Worm (Caenorhabditis elegans) whole organism, L2 larva: ENCODE measurements around the gene nhr-131.

ENCODE experiments used
- C34F6.9 ChIP-seq: fragments of 150-350 bp; optimal IDR thresholded peaks from 2 replicates; lab custom pipeline; 2014; ENCODE audit warnings: missing biosample characterization, missing genetic modification characterization
- F13H6.1 ChIP-seq: sonication (generic microtip); optimal IDR thresholded peaks from 2 replicates; lab custom pipeline; 2016; ENCODE audit warnings: missing genetic modification characterization, missing compliant biosample characterization
- R02D3.7 ChIP-seq: fragments of 150-350 bp; optimal IDR thresholded peaks from 2 replicates; lab custom pipeline; 2014; ENCODE audit warnings: missing biosample characterization, missing genetic modification characterization
- ZK546.5 ChIP-seq: sonication (generic microtip); optimal IDR thresholded peaks from 2 replicates; lab custom pipeline; 2017; ENCODE audit warnings: missing biosample characterization, missing genetic modification characterization
- alr-1 ChIP-seq: fragments of 150-350 bp; optimal IDR thresholded peaks from 2 replicates; lab custom pipeline; 2014; ENCODE audit warnings: missing biosample characterization, missing genetic modification characterization
- ama-1 ChIP-seq: fragments of 150-350 bp; optimal IDR thresholded peaks from 2 replicates; lab custom pipeline; 2018; ENCODE audit warnings: inconsistent platforms
- blmp-1 ChIP-seq: sonication (generic microtip); optimal IDR thresholded peaks from 2 replicates; lab custom pipeline; 2017; ENCODE audit warnings: missing genetic modification characterization, mild to moderate bottlenecking, missing compliant biosample characterization, antibody characterized with exemption, moderate library complexity; ENCODE audit not compliant: insufficient read depth
- ceh-16 ChIP-seq: fragments of 150-350 bp; optimal IDR thresholded peaks from 2 replicates; lab custom pipeline; 2014; ENCODE audit warnings: missing biosample characterization, missing genetic modification characterization
- crh-2 ChIP-seq: sonication (generic microtip); optimal IDR thresholded peaks from 2 replicates; lab custom pipeline; 2017; ENCODE audit warnings: missing biosample characterization, missing genetic modification characterization
- dmd-4 ChIP-seq: sonication (generic microtip); optimal IDR thresholded peaks from 2 replicates; lab custom pipeline; 2017; ENCODE audit warnings: missing biosample characterization, missing genetic modification characterization
- egl-27 ChIP-seq: sonication (generic microtip); optimal IDR thresholded peaks from 3 replicates; lab custom pipeline; 2017; ENCODE audit warnings: missing biosample characterization, missing genetic modification reagents, missing genetic modification characterization
- elt-3 ChIP-seq: sonication (generic microtip); optimal IDR thresholded peaks from 2 replicates; lab custom pipeline; 2017; ENCODE audit warnings: missing biosample characterization, missing genetic modification characterization
- fos-1 ChIP-seq: fragments of 150-350 bp; optimal IDR thresholded peaks from 2 replicates; lab custom pipeline; 2014; ENCODE audit warnings: missing biosample characterization, missing genetic modification characterization
- gmeb-1 ChIP-seq: fragments of 150-350 bp; optimal IDR thresholded peaks from 2 replicates; lab custom pipeline; 2014; ENCODE audit warnings: missing biosample characterization, missing genetic modification characterization
- lin-39 ChIP-seq: fragments of 150-350 bp; optimal IDR thresholded peaks from 2 replicates; lab custom pipeline; 2014; ENCODE audit warnings: missing biosample characterization, missing genetic modification reagents, missing genetic modification characterization
- lsy-2 ChIP-seq, 2 experiments: fragments of 150-350 bp in 1 of 2; sonication (generic microtip) in 1 of 2; optimal IDR thresholded peaks; 2 replicates each; lab custom pipeline; 2014 to 2017; ENCODE audit warnings: missing biosample characterization in 2 of 2, missing genetic modification characterization in 2 of 2
- mbf-1 ChIP-seq: sonication (generic microtip); optimal IDR thresholded peaks from 2 replicates; lab custom pipeline; 2017; ENCODE audit warnings: missing biosample characterization, missing genetic modification characterization
- mdl-1 ChIP-seq, 2 experiments: fragments of 150-350 bp in 1 of 2; sonication (generic microtip) in 1 of 2; optimal IDR thresholded peaks; 2 replicates each; lab custom pipeline; 2017; ENCODE audit warnings: missing biosample characterization in 2 of 2, missing genetic modification characterization in 2 of 2
- nhr-10 ChIP-seq: sonication (generic microtip); optimal IDR thresholded peaks from 2 replicates; lab custom pipeline; 2017; ENCODE audit warnings: missing biosample characterization, missing genetic modification characterization
- nhr-12 ChIP-seq: fragments of 150-350 bp; optimal IDR thresholded peaks from 2 replicates; lab custom pipeline; 2014; ENCODE audit warnings: missing biosample characterization, missing genetic modification characterization
- nhr-129 ChIP-seq: fragments of 150-350 bp; optimal IDR thresholded peaks from 2 replicates; lab custom pipeline; 2014; ENCODE audit warnings: missing biosample characterization, missing genetic modification characterization
- nhr-21 ChIP-seq: fragments of 150-350 bp; optimal IDR thresholded peaks from 2 replicates; lab custom pipeline; 2014; ENCODE audit warnings: missing biosample characterization, missing genetic modification characterization
- nhr-25 ChIP-seq: fragments of 150-350 bp; sonication (generic microtip); optimal IDR thresholded peaks from 3 replicates; lab custom pipeline; 2014; ENCODE audit warnings: missing biosample characterization, missing genetic modification characterization
- nhr-6 ChIP-seq: fragments of 150-350 bp; optimal IDR thresholded peaks from 2 replicates; lab custom pipeline; 2014; ENCODE audit warnings: missing biosample characterization, missing genetic modification characterization
- nhr-77 ChIP-seq: fragments of 150-350 bp; optimal IDR thresholded peaks from 2 replicates; lab custom pipeline; 2014; ENCODE audit warnings: missing biosample characterization, missing genetic modification characterization
- skn-1 ChIP-seq: sonication (generic microtip); optimal IDR thresholded peaks from 2 replicates; lab custom pipeline; 2017; ENCODE audit warnings: missing biosample characterization, missing genetic modification characterization
- sma-3 ChIP-seq: sonication (generic microtip); optimal IDR thresholded peaks from 2 replicates; lab custom pipeline; 2016; ENCODE audit warnings: missing genetic modification reagents, missing genetic modification characterization, missing compliant biosample characterization
- sma-9 ChIP-seq, 2 experiments: fragments of 150-350 bp in 1 of 2; sonication (generic microtip) in 1 of 2; optimal IDR thresholded peaks; 2 replicates each; lab custom pipeline; 2014 to 2016; ENCODE audit warnings: missing genetic modification characterization in 2 of 2, mild to moderate bottlenecking in 1 of 2, missing biosample characterization in 1 of 2, missing compliant biosample characterization in 1 of 2, missing genetic modification reagents in 1 of 2, moderate library complexity in 1 of 2
- snpc-4 ChIP-seq: fragments of 150-350 bp; optimal IDR thresholded peaks from 2 replicates; lab custom pipeline; 2014; ENCODE audit warnings: missing biosample characterization, missing genetic modification characterization
- unc-39 ChIP-seq: fragments of 150-350 bp; optimal IDR thresholded peaks from 2 replicates; lab custom pipeline; 2014; ENCODE audit warnings: missing biosample characterization, missing genetic modification characterization
- unc-55 ChIP-seq: fragments of 150-350 bp; sonication (generic microtip); optimal IDR thresholded peaks from 3 replicates; lab custom pipeline; 2014; ENCODE audit warnings: missing biosample characterization, missing genetic modification reagents, missing genetic modification characterization
- unc-62 ChIP-seq: fragments of 150-350 bp; optimal IDR thresholded peaks from 2 replicates; lab custom pipeline; 2014; ENCODE audit warnings: missing biosample characterization, missing genetic modification reagents, missing genetic modification characterization
- ztf-1 ChIP-seq: fragments of 200-800 bp; sonication (Bioruptor generic); conservative IDR thresholded peaks from 2 replicates; pipeline ENCODE4 v1.3.6; 2022; ENCODE audit warnings: missing genetic modification characterization, missing compliant biosample characterization
- ztf-11 ChIP-seq: sonication (generic microtip); optimal IDR thresholded peaks from 2 replicates; lab custom pipeline; 2017; ENCODE audit warnings: missing biosample characterization, missing genetic modification characterization
- ztf-4 ChIP-seq: fragments of 150-350 bp; optimal IDR thresholded peaks from 2 replicates; lab custom pipeline; 2014; ENCODE audit warnings: missing biosample characterization, missing genetic modification characterization

Gene nhr-131

ce11 chrV:519445-519844 is 25.3 kb downstream of the nhr-131 start, which contains the start of gene nhr-210:
nhr-210 (minus strand) TSS chrV:519545.
- TF ChIP-seq sma-3 (GFP tag; lab: Kevin White, UChicago) (no peak), skn-1 (tag; lab: Kevin White, UChicago) (no peak)

ce11 chrV:521517-521916 is 27.3 kb downstream of the nhr-131 start, which contains the start of gene srw-107:
srw-107 (minus strand) TSS chrV:521617.
- TF ChIP-seq crh-2 (tag; lab: Kevin White, UChicago) = no peak
- no peak for TF ChIP-seq nhr-25 (tag; lab: Kevin White, UChicago)
- TF ChIP-seq unc-39 = no peak
- TF ChIP-seq R02D3.7 (tag; lab: Kevin White, UChicago) = no peak
- no peak for TF ChIP-seq nhr-77 (tag; lab: Kevin White, UChicago)
- no peak for TF ChIP-seq nhr-12
- TF ChIP-seq sma-9 (GFP tag; optimal IDR thresholded peaks at IDR 0.05; lab: Kevin White, UChicago) = no peak
- TF ChIP-seq sma-9 (tag; optimal IDR thresholded peaks at IDR 0.05; lab: Kevin White, UChicago) = no peak
- no peak for TF ChIP-seq gmeb-1 (tag; lab: Kevin White, UChicago)
- TF ChIP-seq ztf-1 (GFP tag; lab: Robert Waterston, UW) = no peak

- TF ChIP-seq crh-2 (tag; lab: Kevin White, UChicago) (no peak), sma-9 (GFP tag; optimal IDR thresholded peaks at IDR 0.05; lab: Kevin White, UChicago) (peak; percentile 10), sma-9 (tag; optimal IDR thresholded peaks at IDR 0.05; lab: Kevin White, UChicago) (no peak)
Measured at ce11 chrV:524058-524457, 29.9 kb downstream of the nhr-131 start, which contains the start of gene lipl-3. lipl-3 (minus strand) TSS chrV:524218.

ce11 chrV:525040-525439 is 30.9 kb downstream of the nhr-131 start, which contains the start of gene R11G11.16:
R11G11.16 (minus strand) TSS chrV:525140.
- TF ChIP-seq sma-3 (GFP tag; lab: Kevin White, UChicago) = no peak
- no peak for TF ChIP-seq lin-39 (tag; lab: Kevin White, UChicago)
- no peak for TF ChIP-seq ztf-1 (GFP tag; lab: Robert Waterston, UW)
- no peak for TF ChIP-seq R02D3.7 (tag; lab: Kevin White, UChicago)
- no peak for TF ChIP-seq egl-27
- TF ChIP-seq ztf-4 (tag; lab: Kevin White, UChicago) = no peak
- no peak for TF ChIP-seq lsy-2 (tag; optimal IDR thresholded peaks at IDR 0.05; lab: Kevin White, UChicago)
- no peak for TF ChIP-seq nhr-25 (tag; lab: Kevin White, UChicago)
- no peak for TF ChIP-seq ceh-16
- TF ChIP-seq unc-62 = no peak
- no peak for TF ChIP-seq ZK546.5
- TF ChIP-seq dmd-4 = no peak
- TF ChIP-seq ama-1 (lab: Kevin White, UChicago) = no peak
- TF ChIP-seq alr-1 (tag; lab: Kevin White, UChicago) = no peak
- no peak for TF ChIP-seq unc-55 (GFP tag; lab: Kevin White, UChicago)
- no peak for TF ChIP-seq fos-1 (tag; lab: Kevin White, UChicago)
- TF ChIP-seq skn-1 (tag; lab: Kevin White, UChicago) = no peak

- no peak for TF ChIP-seq ceh-16
- TF ChIP-seq unc-62 = no peak
- no peak for TF ChIP-seq ztf-4 (tag; lab: Kevin White, UChicago)
- TF ChIP-seq F13H6.1 (tag; lab: Kevin White, UChicago) = no peak
- TF ChIP-seq elt-3 (tag; lab: Kevin White, UChicago) = no peak
- no peak for TF ChIP-seq unc-39
- no peak for TF ChIP-seq ztf-11 (tag; lab: Kevin White, UChicago)
- no peak for TF ChIP-seq nhr-10 (tag; lab: Kevin White, UChicago)
- TF ChIP-seq R02D3.7 (tag; lab: Kevin White, UChicago) = no peak
Measured at ce11 chrV:527602-528001, 33.4 kb downstream of the nhr-131 start, which contains the start of gene srw-108. srw-108 (plus strand) TSS chrV:527902.

ce11 chrV:532046-532445 is 37.9 kb downstream of the nhr-131 start, which contains the start of gene nhr-58:
nhr-58 (plus strand) TSS chrV:532259.
- TF ChIP-seq ama-1 (lab: Kevin White, UChicago) (no peak), fos-1 (tag; lab: Kevin White, UChicago) (peak; percentile 93), nhr-21 (tag; lab: Kevin White, UChicago) (peak; percentile 66), sma-9 (GFP tag; optimal IDR thresholded peaks at IDR 0.05; lab: Kevin White, UChicago) (peak; percentile 99), sma-9 (tag; optimal IDR thresholded peaks at IDR 0.05; lab: Kevin White, UChicago) (peak; percentile 43), lin-39 (tag; lab: Kevin White, UChicago) (no peak), snpc-4 (tag; lab: Kevin White, UChicago) (peak; percentile 17), ZK546.5 (no peak), F13H6.1 (tag; lab: Kevin White, UChicago) (peak; percentile 81), ceh-16 (peak; percentile 18), mbf-1 (no peak), C34F6.9 (tag; lab: Kevin White, UChicago) (peak; percentile 62), nhr-129 (tag; lab: Kevin White, UChicago) (peak; percentile 97), mdl-1 (tag; optimal IDR thresholded peaks at IDR 0.05; lab: Kevin White, UChicago) (peak in 1 of 2 experiments; percentile 51), unc-55 (GFP tag; lab: Kevin White, UChicago) (peak; percentile 70), sma-3 (GFP tag; lab: Kevin White, UChicago) (peak; percentile 61), blmp-1 (tag; lab: Kevin White, UChicago) (peak; percentile 64), crh-2 (tag; lab: Kevin White, UChicago) (peak; percentile 63), gmeb-1 (tag; lab: Kevin White, UChicago) (peak; percentile 29), egl-27 (peak; percentile 83), nhr-6 (tag; lab: Kevin White, UChicago) (peak; percentile 15)
